Worm (Caenorhabditis elegans): ENCODE data around the gene pas-6.

pas-6 gene

ce11 chrV:5614724-5615123 is 30.6 kb upstream of the pas-6 start, which contains the start of gene M03E7.3:
Gene M03E7.3, plus strand, starts transcription at chrV:5615024.
- TF ChIP-seq scrt-1 (GFP tag; IDR thresholded peaks at IDR 0.05) = no peak
- TF ChIP-seq F13C5.2 (tag; optimal IDR thresholded peaks at IDR 0.05) = no peak
- no peak for TF ChIP-seq aly-1 (tag; optimal IDR thresholded peaks at IDR 0.05)
- TF ChIP-seq flt-1 (GFP tag; IDR thresholded peaks at IDR 0.05) = no peak
- no peak for TF ChIP-seq sea-1 (GFP tag; conservative IDR thresholded peaks at IDR 0.05)
- TF ChIP-seq tbx-37 (GFP tag; conservative IDR thresholded peaks at IDR 0.05) = no peak
- TF ChIP-seq ceh-13 (GFP tag; optimal IDR thresholded peaks at IDR 0.05) = no peak
- no peak for TF ChIP-seq hnd-1 (tag; optimal IDR thresholded peaks at IDR 0.05)
- TF ChIP-seq ceh-36 (tag; optimal IDR thresholded peaks at IDR 0.05) = no peak
- no peak for TF ChIP-seq tbx-11 (GFP tag; IDR thresholded peaks at IDR 0.05)
- TF ChIP-seq tra-4 (tag; optimal IDR thresholded peaks at IDR 0.05) = no peak
- no peak for TF ChIP-seq hmg-4 (GFP tag; optimal IDR thresholded peaks at IDR 0.05)
- TF ChIP-seq B0310.2 (tag; optimal IDR thresholded peaks at IDR 0.05) = no peak
- TF ChIP-seq ets-7 (tag; optimal IDR thresholded peaks at IDR 0.05) = no peak
- no peak for TF ChIP-seq hmbx-1 (tag; optimal IDR thresholded peaks at IDR 0.05)
- TF ChIP-seq pes-1 (GFP tag; IDR thresholded peaks at IDR 0.05) = no peak
- no peak for TF ChIP-seq ama-1 (optimal IDR thresholded peaks at IDR 0.05)

ce11 chrV:5613109-5613508 is 29.0 kb upstream of the pas-6 start, which contains the start of gene lrpc-1:
Gene lrpc-1, minus strand, starts transcription at chrV:5613209.
- TF ChIP-seq tbx-11 (GFP tag; IDR thresholded peaks at IDR 0.05) (no peak), ceh-36 (tag; optimal IDR thresholded peaks at IDR 0.05) (no peak), tra-4 (tag; optimal IDR thresholded peaks at IDR 0.05) (no peak), ceh-13 (GFP tag; optimal IDR thresholded peaks at IDR 0.05) (no peak), flt-1 (GFP tag; IDR thresholded peaks at IDR 0.05) (no peak), hmbx-1 (tag; optimal IDR thresholded peaks at IDR 0.05) (no peak)

ce11 chrV:5610186-5610585 is 26.0 kb upstream of the pas-6 start:
- no peak for TF ChIP-seq pes-1 (GFP tag; IDR thresholded peaks at IDR 0.05)
- TF ChIP-seq flt-1 (GFP tag; IDR thresholded peaks at IDR 0.05) = no peak
- TF ChIP-seq ets-7 (tag; optimal IDR thresholded peaks at IDR 0.05) = no peak
- TF ChIP-seq tbx-11 (GFP tag; IDR thresholded peaks at IDR 0.05) = no peak
- TF ChIP-seq scrt-1 (GFP tag; IDR thresholded peaks at IDR 0.05) = no peak
- no peak for TF ChIP-seq tbx-37 (GFP tag; conservative IDR thresholded peaks at IDR 0.05)
- no peak for TF ChIP-seq hnd-1 (tag; optimal IDR thresholded peaks at IDR 0.05)
- TF ChIP-seq ama-1 (optimal IDR thresholded peaks at IDR 0.05) = no peak
- no peak for TF ChIP-seq aly-1 (tag; optimal IDR thresholded peaks at IDR 0.05)

ce11 chrV:5606255-5606654 is 22.1 kb upstream of the pas-6 start, which contains the start of gene CD4.1:
Gene CD4.1, plus strand, starts transcription at chrV:5606555.
- TF ChIP-seq hmbx-1 (tag; optimal IDR thresholded peaks at IDR 0.05) = no peak
- no peak for TF ChIP-seq flt-1 (GFP tag; IDR thresholded peaks at IDR 0.05)
- TF ChIP-seq tbx-11 (GFP tag; IDR thresholded peaks at IDR 0.05) = no peak
- TF ChIP-seq ama-1 (optimal IDR thresholded peaks at IDR 0.05) = no peak
- no peak for TF ChIP-seq scrt-1 (GFP tag; IDR thresholded peaks at IDR 0.05)
- no peak for TF ChIP-seq F13C5.2 (tag; optimal IDR thresholded peaks at IDR 0.05)
- TF ChIP-seq ceh-13 (GFP tag; optimal IDR thresholded peaks at IDR 0.05) = no peak
- no peak for TF ChIP-seq hmg-4 (GFP tag; optimal IDR thresholded peaks at IDR 0.05)
- no peak for TF ChIP-seq ceh-36 (tag; optimal IDR thresholded peaks at IDR 0.05)
- TF ChIP-seq tbx-37 (GFP tag; conservative IDR thresholded peaks at IDR 0.05) = no peak
- no peak for TF ChIP-seq aly-1 (tag; optimal IDR thresholded peaks at IDR 0.05)
- no peak for TF ChIP-seq tra-4 (tag; optimal IDR thresholded peaks at IDR 0.05)
- TF ChIP-seq B0310.2 (tag; optimal IDR thresholded peaks at IDR 0.05) = no peak
- TF ChIP-seq ets-7 (tag; optimal IDR thresholded peaks at IDR 0.05) = no peak
- TF ChIP-seq sea-1 (GFP tag; conservative IDR thresholded peaks at IDR 0.05) = no peak
- no peak for TF ChIP-seq hnd-1 (tag; optimal IDR thresholded peaks at IDR 0.05)
- TF ChIP-seq pes-1 (GFP tag; IDR thresholded peaks at IDR 0.05) = no peak

- TF ChIP-seq tra-4 (tag; optimal IDR thresholded peaks at IDR 0.05) (no peak), tbx-37 (GFP tag; conservative IDR thresholded peaks at IDR 0.05) (no peak), ceh-36 (tag; optimal IDR thresholded peaks at IDR 0.05) (no peak), ama-1 (optimal IDR thresholded peaks at IDR 0.05) (no peak), scrt-1 (GFP tag; IDR thresholded peaks at IDR 0.05) (no peak), hnd-1 (tag; optimal IDR thresholded peaks at IDR 0.05) (no peak), pes-1 (GFP tag; IDR thresholded peaks at IDR 0.05) (no peak), hmg-4 (GFP tag; optimal IDR thresholded peaks at IDR 0.05) (no peak)
Measured at ce11 chrV:5601263-5601662, 17.1 kb upstream of the pas-6 start, which contains the start of gene CD4.8. Gene CD4.8, minus strand, starts transcription at chrV:5601363.

- TF ChIP-seq hmg-4 (GFP tag; optimal IDR thresholded peaks at IDR 0.05) (no peak), pes-1 (GFP tag; IDR thresholded peaks at IDR 0.05) (no peak), B0310.2 (tag; optimal IDR thresholded peaks at IDR 0.05) (no peak), tbx-37 (GFP tag; conservative IDR thresholded peaks at IDR 0.05) (no peak), flt-1 (GFP tag; IDR thresholded peaks at IDR 0.05) (no peak)
Measured at ce11 chrV:5596391-5597030, 12.4 kb upstream of the pas-6 start, which contains the start of gene zhit-1. Gene zhit-1, minus strand, starts transcription at chrV:5596551.

- TF ChIP-seq tra-4 (tag; optimal IDR thresholded peaks at IDR 0.05) (no peak), tbx-37 (GFP tag; conservative IDR thresholded peaks at IDR 0.05) (no peak), flt-1 (GFP tag; IDR thresholded peaks at IDR 0.05) (no peak), ets-7 (tag; optimal IDR thresholded peaks at IDR 0.05) (no peak), F13C5.2 (tag; optimal IDR thresholded peaks at IDR 0.05) (no peak), B0310.2 (tag; optimal IDR thresholded peaks at IDR 0.05) (no peak), pes-1 (GFP tag; IDR thresholded peaks at IDR 0.05) (no peak), ceh-13 (GFP tag; optimal IDR thresholded peaks at IDR 0.05) (no peak), ceh-36 (tag; optimal IDR thresholded peaks at IDR 0.05) (no peak), hmg-4 (GFP tag; optimal IDR thresholded peaks at IDR 0.05) (no peak), aly-1 (tag; optimal IDR thresholded peaks at IDR 0.05) (no peak), tbx-11 (GFP tag; IDR thresholded peaks at IDR 0.05) (no peak), scrt-1 (GFP tag; IDR thresholded peaks at IDR 0.05) (no peak), sea-1 (GFP tag; conservative IDR thresholded peaks at IDR 0.05) (no peak), ama-1 (optimal IDR thresholded peaks at IDR 0.05) (no peak), hnd-1 (tag; optimal IDR thresholded peaks at IDR 0.05) (no peak), hmbx-1 (tag; optimal IDR thresholded peaks at IDR 0.05) (no peak)
Measured at ce11 chrV:5594315-5594714, 10.2 kb upstream of the pas-6 start, which contains the start of gene crn-2. Gene crn-2, plus strand, starts transcription at chrV:5594615.

Data from whole organism, early embryonic.